Worm (Caenorhabditis elegans) whole organism, L2 larva: ENCODE results near the gene F52G3.1.

Experiments used
- F13H6.1 ChIP-seq: sonication (generic microtip); optimal IDR thresholded peaks from 2 replicates; lab custom pipeline; 2016; ENCODE audit warnings: missing genetic modification characterization, missing compliant biosample characterization
- R02D3.7 ChIP-seq: fragments of 150-350 bp; optimal IDR thresholded peaks from 2 replicates; lab custom pipeline; 2014; ENCODE audit warnings: missing biosample characterization, missing genetic modification characterization
- Y55F3AM.14 ChIP-seq: fragments of 200-800 bp; sonication (Bioruptor generic); optimal IDR thresholded peaks from 2 replicates; lab custom pipeline; 2018; ENCODE audit warnings: mild to moderate bottlenecking, missing genetic modification characterization, missing compliant biosample characterization
- ZK546.5 ChIP-seq: sonication (generic microtip); optimal IDR thresholded peaks from 2 replicates; lab custom pipeline; 2017; ENCODE audit warnings: missing biosample characterization, missing genetic modification characterization
- alr-1 ChIP-seq: fragments of 150-350 bp; optimal IDR thresholded peaks from 2 replicates; lab custom pipeline; 2014; ENCODE audit warnings: missing biosample characterization, missing genetic modification characterization
- blmp-1 ChIP-seq: sonication (generic microtip); optimal IDR thresholded peaks from 2 replicates; lab custom pipeline; 2017; ENCODE audit warnings: missing genetic modification characterization, mild to moderate bottlenecking, missing compliant biosample characterization, antibody characterized with exemption, moderate library complexity; ENCODE audit not compliant: insufficient read depth
- ceh-16 ChIP-seq: fragments of 150-350 bp; optimal IDR thresholded peaks from 2 replicates; lab custom pipeline; 2014; ENCODE audit warnings: missing biosample characterization, missing genetic modification characterization
- crh-2 ChIP-seq: sonication (generic microtip); optimal IDR thresholded peaks from 2 replicates; lab custom pipeline; 2017; ENCODE audit warnings: missing biosample characterization, missing genetic modification characterization
- egl-27 ChIP-seq: sonication (generic microtip); optimal IDR thresholded peaks from 3 replicates; lab custom pipeline; 2017; ENCODE audit warnings: missing biosample characterization, missing genetic modification reagents, missing genetic modification characterization
- elt-1 ChIP-seq: fragments of 150-350 bp; optimal IDR thresholded peaks from 2 replicates; lab custom pipeline; 2014; ENCODE audit warnings: missing biosample characterization, missing genetic modification characterization
- elt-3 ChIP-seq: sonication (generic microtip); optimal IDR thresholded peaks from 2 replicates; lab custom pipeline; 2017; ENCODE audit warnings: missing biosample characterization, missing genetic modification characterization
- fos-1 ChIP-seq: fragments of 150-350 bp; optimal IDR thresholded peaks from 2 replicates; lab custom pipeline; 2014; ENCODE audit warnings: missing biosample characterization, missing genetic modification characterization
- gmeb-1 ChIP-seq: fragments of 150-350 bp; optimal IDR thresholded peaks from 2 replicates; lab custom pipeline; 2014; ENCODE audit warnings: missing biosample characterization, missing genetic modification characterization
- lin-13 ChIP-seq: fragments of 150-350 bp; optimal IDR thresholded peaks from 2 replicates; lab custom pipeline; 2014; ENCODE audit warnings: missing biosample characterization, missing genetic modification reagents, missing genetic modification characterization
- lin-39 ChIP-seq: fragments of 150-350 bp; optimal IDR thresholded peaks from 2 replicates; lab custom pipeline; 2014; ENCODE audit warnings: missing biosample characterization, missing genetic modification reagents, missing genetic modification characterization
- lsy-2 ChIP-seq, 2 experiments: fragments of 150-350 bp in 1 of 2; sonication (generic microtip) in 1 of 2; optimal IDR thresholded peaks; 2 replicates each; lab custom pipeline; 2014 to 2017; ENCODE audit warnings: missing biosample characterization in 2 of 2, missing genetic modification characterization in 2 of 2
- mab-5 ChIP-seq: fragments of 150-350 bp; optimal IDR thresholded peaks from 2 replicates; lab custom pipeline; 2014; ENCODE audit warnings: missing biosample characterization, missing genetic modification characterization
- mbf-1 ChIP-seq: sonication (generic microtip); optimal IDR thresholded peaks from 2 replicates; lab custom pipeline; 2017; ENCODE audit warnings: missing biosample characterization, missing genetic modification characterization
- mdl-1 ChIP-seq, 2 experiments: fragments of 150-350 bp in 1 of 2; sonication (generic microtip) in 1 of 2; optimal IDR thresholded peaks; 2 replicates each; lab custom pipeline; 2017; ENCODE audit warnings: missing biosample characterization in 2 of 2, missing genetic modification characterization in 2 of 2
- nhr-10 ChIP-seq: sonication (generic microtip); optimal IDR thresholded peaks from 2 replicates; lab custom pipeline; 2017; ENCODE audit warnings: missing biosample characterization, missing genetic modification characterization
- nhr-12 ChIP-seq: fragments of 150-350 bp; optimal IDR thresholded peaks from 2 replicates; lab custom pipeline; 2014; ENCODE audit warnings: missing biosample characterization, missing genetic modification characterization
- nhr-129 ChIP-seq: fragments of 150-350 bp; optimal IDR thresholded peaks from 2 replicates; lab custom pipeline; 2014; ENCODE audit warnings: missing biosample characterization, missing genetic modification characterization
- nhr-21 ChIP-seq: fragments of 150-350 bp; optimal IDR thresholded peaks from 2 replicates; lab custom pipeline; 2014; ENCODE audit warnings: missing biosample characterization, missing genetic modification characterization
- nhr-237 ChIP-seq: fragments of 150-350 bp; optimal IDR thresholded peaks from 2 replicates; lab custom pipeline; 2014; ENCODE audit warnings: missing biosample characterization, missing genetic modification characterization
- nhr-6 ChIP-seq: fragments of 150-350 bp; optimal IDR thresholded peaks from 2 replicates; lab custom pipeline; 2014; ENCODE audit warnings: missing biosample characterization, missing genetic modification characterization
- sem-4 ChIP-seq: fragments of 150-350 bp; optimal IDR thresholded peaks from 2 replicates; lab custom pipeline; 2014; ENCODE audit warnings: missing biosample characterization, missing genetic modification reagents, missing genetic modification characterization
- skn-1 ChIP-seq: sonication (generic microtip); optimal IDR thresholded peaks from 2 replicates; lab custom pipeline; 2017; ENCODE audit warnings: missing biosample characterization, missing genetic modification characterization
- sma-9 ChIP-seq, 2 experiments: fragments of 150-350 bp in 1 of 2; sonication (generic microtip) in 1 of 2; optimal IDR thresholded peaks; 2 replicates each; lab custom pipeline; 2014 to 2016; ENCODE audit warnings: missing genetic modification characterization in 2 of 2, mild to moderate bottlenecking in 1 of 2, missing biosample characterization in 1 of 2, missing compliant biosample characterization in 1 of 2, missing genetic modification reagents in 1 of 2, moderate library complexity in 1 of 2
- snpc-4 ChIP-seq: fragments of 150-350 bp; optimal IDR thresholded peaks from 2 replicates; lab custom pipeline; 2014; ENCODE audit warnings: missing biosample characterization, missing genetic modification characterization
- unc-39 ChIP-seq: fragments of 150-350 bp; optimal IDR thresholded peaks from 2 replicates; lab custom pipeline; 2014; ENCODE audit warnings: missing biosample characterization, missing genetic modification characterization
- unc-62 ChIP-seq: fragments of 150-350 bp; optimal IDR thresholded peaks from 2 replicates; lab custom pipeline; 2014; ENCODE audit warnings: missing biosample characterization, missing genetic modification reagents, missing genetic modification characterization
- ztf-1 ChIP-seq: fragments of 200-800 bp; sonication (Bioruptor generic); conservative IDR thresholded peaks from 2 replicates; pipeline ENCODE4 v1.3.6; 2022; ENCODE audit warnings: missing genetic modification characterization, missing compliant biosample characterization
- ztf-11 ChIP-seq: sonication (generic microtip); optimal IDR thresholded peaks from 2 replicates; lab custom pipeline; 2017; ENCODE audit warnings: missing biosample characterization, missing genetic modification characterization
- ztf-4 ChIP-seq: fragments of 150-350 bp; optimal IDR thresholded peaks from 2 replicates; lab custom pipeline; 2014; ENCODE audit warnings: missing biosample characterization, missing genetic modification characterization

F52G3.1 gene

DNA sequence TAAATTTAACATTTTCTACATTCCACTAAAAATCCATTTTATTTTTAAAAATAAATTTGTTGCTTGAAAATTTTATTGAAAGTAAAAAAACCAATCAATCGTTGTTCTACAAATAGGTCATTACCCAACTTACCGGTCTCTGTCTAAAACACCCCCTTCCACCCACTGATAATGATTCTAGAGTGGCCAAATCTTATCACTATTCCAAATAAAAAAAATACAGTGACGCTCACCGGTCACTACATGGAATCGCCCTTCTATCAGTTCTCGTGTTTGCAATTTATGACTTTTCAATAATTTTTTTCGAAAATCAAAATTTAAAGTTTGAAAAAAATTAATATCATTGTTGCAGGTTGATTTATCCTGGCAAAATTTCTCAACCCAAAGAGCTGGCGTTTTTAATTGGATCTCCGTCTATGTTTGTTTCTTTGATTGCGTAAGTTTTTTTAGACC is at the start of gene F52G3.1, which contains the start of gene F52G3.7:
Gene F52G3.1, plus strand, starts transcription at position 353 of the 453 bp plus-strand sequence.
Gene F52G3.7, plus strand, starts transcription at position 403 of the 453 bp plus-strand sequence.
- TF ChIP-seq ztf-4 (tag; lab: Kevin White, UChicago) (no peak), fos-1 (tag; lab: Kevin White, UChicago) (peak; percentile 69)

DNA sequence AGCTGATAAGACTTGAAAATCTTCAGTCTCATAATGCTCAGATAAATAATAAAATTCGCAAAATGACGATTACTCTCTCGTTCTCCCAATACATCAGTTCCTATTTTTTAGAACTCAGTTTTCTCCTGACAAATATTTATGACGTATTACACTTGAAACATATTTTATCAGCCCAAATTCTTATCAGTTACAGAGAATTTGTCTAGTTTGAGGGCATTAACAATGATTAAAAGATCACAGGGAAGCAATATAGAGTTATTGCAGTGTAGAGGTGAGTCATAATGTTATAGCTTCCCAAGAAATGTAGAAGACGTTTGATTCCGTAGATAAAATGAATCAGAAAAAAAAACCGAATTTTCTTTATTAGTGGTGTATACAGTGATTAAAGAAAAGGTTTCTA is 44.2 kb upstream of the F52G3.1 start:
- peak; percentile 80 for TF ChIP-seq fos-1 (tag; lab: Kevin White, UChicago)
- TF ChIP-seq egl-27 (tag; lab: Kevin White, UChicago) = no peak
- TF ChIP-seq ztf-11 (tag; lab: Kevin White, UChicago) = no peak
- TF ChIP-seq sma-9 (GFP tag; optimal IDR thresholded peaks at IDR 0.05; lab: Kevin White, UChicago) = peak; percentile 1
- no peak for TF ChIP-seq sma-9 (tag; optimal IDR thresholded peaks at IDR 0.05; lab: Kevin White, UChicago)

DNA sequence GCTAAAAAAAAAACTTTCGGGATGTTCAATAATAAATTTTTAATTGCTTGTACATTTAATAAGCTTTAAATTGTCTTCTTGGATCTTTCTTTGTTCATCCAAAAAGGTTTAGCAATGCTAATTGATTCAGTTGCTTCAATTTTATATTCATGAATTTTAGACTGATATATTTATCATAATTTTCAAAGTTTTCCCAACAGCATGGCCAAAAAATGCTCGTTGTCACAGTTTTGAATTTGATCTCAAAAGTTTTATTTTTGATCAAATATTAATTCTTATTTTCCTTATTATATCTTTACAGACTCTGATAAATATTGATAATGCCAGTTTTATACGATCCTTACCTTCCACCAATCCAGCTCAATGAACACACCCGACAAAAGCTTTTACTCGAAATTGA is 42.1 kb upstream of the F52G3.1 start, which contains the start of gene fbxb-114:
Gene fbxb-114, plus strand, starts transcription at position 301 of the 400 bp plus-strand sequence.
- TF ChIP-seq nhr-10 (tag; lab: Kevin White, UChicago) (no peak), blmp-1 (tag; lab: Kevin White, UChicago) (no peak), crh-2 (tag; lab: Kevin White, UChicago) (no peak), elt-1 (no peak), mbf-1 (tag; lab: Kevin White, UChicago) (no peak), lin-13 (GFP tag; lab: Kevin White, UChicago) (no peak), mdl-1 (tag; optimal IDR thresholded peaks at IDR 0.05; lab: Kevin White, UChicago) (no peak), ztf-1 (GFP tag; lab: Robert Waterston, UW) (no peak), ztf-4 (tag; lab: Kevin White, UChicago) (no peak), nhr-12 (tag; lab: Kevin White, UChicago) (no peak), F13H6.1 (tag; lab: Kevin White, UChicago) (no peak), nhr-6 (tag; lab: Kevin White, UChicago) (no peak), egl-27 (tag; lab: Kevin White, UChicago) (no peak), lsy-2 (tag; optimal IDR thresholded peaks at IDR 0.05; lab: Kevin White, UChicago) (no peak), gmeb-1 (tag; lab: Kevin White, UChicago) (no peak), skn-1 (tag; lab: Kevin White, UChicago) (no peak), snpc-4 (no peak), Y55F3AM.14 (GFP tag; lab: Kevin White, UChicago) (no peak), ceh-16 (tag; lab: Kevin White, UChicago) (no peak)

DNA sequence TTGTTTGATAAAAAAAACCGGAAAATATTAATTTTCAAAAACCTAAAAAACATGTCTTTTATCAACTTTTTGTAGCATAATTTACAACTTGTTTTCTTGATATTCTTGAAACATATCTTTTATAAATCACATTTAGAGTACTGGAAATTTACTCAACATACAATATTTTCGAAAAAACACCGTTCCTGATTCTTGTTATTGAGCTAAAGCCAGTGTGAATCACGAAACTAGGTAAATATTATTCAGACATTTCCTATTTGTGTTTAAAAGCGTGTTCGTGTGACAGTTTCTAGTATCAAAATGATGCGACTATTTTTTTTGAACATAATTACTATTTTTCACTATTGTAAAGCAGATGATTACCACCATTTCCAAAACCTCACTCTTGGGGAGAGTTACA is 40.0 kb upstream of the F52G3.1 start, which contains the start of gene C30E1.4:
Gene C30E1.4, plus strand, starts transcription at position 301 of the 400 bp plus-strand sequence.
- TF ChIP-seq nhr-10 (tag; lab: Kevin White, UChicago) = no peak
- TF ChIP-seq nhr-129 (tag; lab: Kevin White, UChicago) = no peak
- TF ChIP-seq lsy-2 (tag; optimal IDR thresholded peaks at IDR 0.05; lab: Kevin White, UChicago) = no peak
- no peak for TF ChIP-seq lin-39 (tag; lab: Kevin White, UChicago)
- no peak for TF ChIP-seq gmeb-1 (tag; lab: Kevin White, UChicago)
- TF ChIP-seq egl-27 (tag; lab: Kevin White, UChicago) = no peak
- no peak for TF ChIP-seq blmp-1 (tag; lab: Kevin White, UChicago)
- TF ChIP-seq nhr-6 (tag; lab: Kevin White, UChicago) = no peak
- no peak for TF ChIP-seq ZK546.5 (tag; lab: Kevin White, UChicago)
- TF ChIP-seq nhr-21 = no peak
- no peak for TF ChIP-seq nhr-237
- no peak for TF ChIP-seq ztf-4 (tag; lab: Kevin White, UChicago)
- TF ChIP-seq unc-62 (GFP tag; lab: Kevin White, UChicago) = no peak
- TF ChIP-seq R02D3.7 (tag; lab: Kevin White, UChicago) = no peak
- TF ChIP-seq elt-3 (tag; lab: Kevin White, UChicago) = no peak
- no peak for TF ChIP-seq ceh-16 (tag; lab: Kevin White, UChicago)
- TF ChIP-seq unc-39 (tag; lab: Kevin White, UChicago) = no peak
- TF ChIP-seq sem-4 = no peak
- TF ChIP-seq mab-5 (tag; lab: Kevin White, UChicago) = no peak
- no peak for TF ChIP-seq ztf-11 (tag; lab: Kevin White, UChicago)

DNA sequence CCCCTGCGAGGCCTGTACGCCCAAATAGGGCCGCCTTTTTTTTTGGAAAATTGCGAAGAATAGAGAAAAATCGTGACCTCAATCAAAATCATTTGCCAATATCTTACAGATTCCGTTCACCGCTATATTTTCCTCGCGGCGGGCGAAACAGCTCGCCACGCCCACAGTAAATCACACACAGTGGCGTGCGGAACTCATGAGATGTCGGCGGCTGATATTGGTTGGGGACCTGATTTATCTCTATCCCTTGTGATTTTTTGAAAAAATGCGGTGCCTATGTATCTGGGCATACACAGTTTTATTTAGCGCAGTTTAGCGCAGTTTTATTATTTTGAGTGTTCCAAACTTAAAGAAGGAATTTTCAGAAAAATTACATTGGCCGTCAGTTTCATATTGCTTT is 38.3 kb upstream of the F52G3.1 start:
- TF ChIP-seq alr-1 (tag; lab: Kevin White, UChicago) (no peak), egl-27 (tag; lab: Kevin White, UChicago) (no peak), ztf-4 (tag; lab: Kevin White, UChicago) (no peak), snpc-4 (peak; percentile 87)
